Fruit fly (Drosophila melanogaster): ENCODE results near the gene CG6885.

Gene CG6885

DNA sequence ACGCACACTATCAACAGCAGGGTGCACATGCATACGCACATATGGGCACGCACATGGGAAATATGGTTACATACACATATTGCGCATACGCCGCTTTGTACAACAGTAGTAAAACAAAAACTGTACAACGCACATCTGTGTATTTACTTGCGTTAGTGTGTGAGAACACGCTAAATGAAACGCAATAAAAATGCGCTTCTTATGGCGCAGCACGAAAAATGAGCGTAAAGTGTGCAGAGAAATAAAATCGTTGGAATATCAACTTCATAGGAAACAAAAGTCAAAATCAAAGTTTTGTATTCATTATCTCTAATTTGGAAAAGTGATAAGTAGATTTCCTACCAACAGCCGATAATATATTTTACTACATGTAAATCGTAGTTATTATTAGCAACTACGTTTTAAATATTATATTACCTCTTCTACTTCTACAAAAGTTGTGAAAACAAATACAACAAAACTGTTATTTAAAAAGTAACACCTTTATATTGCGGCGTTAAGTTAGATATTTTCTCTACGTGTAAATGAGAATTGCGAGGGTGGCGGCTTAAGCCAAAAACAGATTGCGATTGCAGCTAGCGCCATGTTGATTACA is 12.1 kb downstream of the CG6885 start (continued):
- TF ChIP-seq B-H1 (GFP tag; IDR thresholded peaks at IDR 0.05) (peak; percentile 53; the same call in 2 of the 3 replicates), CG12299 (tag; optimal IDR thresholded peaks at IDR 0.05) (no peak), Dfd (GFP tag; optimal IDR thresholded peaks at IDR 0.05) (no peak), E2f2 (GFP tag; IDR thresholded peaks at IDR 0.05) (peak; percentile 25; the same call in 1 of the 2 replicates), ab (GFP tag; optimal IDR thresholded peaks at IDR 0.05) (no peak), slou (GFP tag; optimal IDR thresholded peaks at IDR 0.05) (no peak), CG4424 (GFP tag; optimal IDR thresholded peaks at IDR 0.05) (peak; percentile 53), bcd (GFP tag; optimal IDR thresholded peaks at IDR 0.05) (peak; percentile 57), ewg (GFP tag; optimal IDR thresholded peaks at IDR 0.05) (peak; percentile 66), Oaz (GFP tag; IDR thresholded peaks at IDR 0.05) (0 out of 2 replicates have a peak, but pooled peaks have one; percentile 37), D19B (GFP tag; optimal IDR thresholded peaks at IDR 0.05) (no peak), CG7963 (GFP tag; IDR thresholded peaks at IDR 0.05; ENCODE audit: partially characterized antibody) (no peak), dm (GFP tag; optimal IDR thresholded peaks at IDR 0.05) (no peak), CG6683 (GFP tag; optimal IDR thresholded peaks at IDR 0.05) (peak; percentile 7), CG1832 (GFP tag; optimal IDR thresholded peaks at IDR 0.05) (no peak), CG14667 (GFP tag; IDR thresholded peaks at IDR 0.05) (no peak; the same call in 1 of the 2 replicates), Dek (tag; optimal IDR thresholded peaks at IDR 0.05) (peak; percentile 5), CG33213 (GFP tag; optimal IDR thresholded peaks at IDR 0.05) (no peak), CG34422 (GFP tag; IDR thresholded peaks at IDR 0.05) (0 out of 3 replicates have a peak, but pooled peaks have one; percentile 30), so (GFP tag; IDR thresholded peaks at IDR 0.05) (no peak; the same call in 2 of the 3 replicates), Lpt (GFP tag; optimal IDR thresholded peaks at IDR 0.05) (no peak), ken (GFP tag; IDR thresholded peaks at IDR 0.05) (no peak), CG1602 (GFP tag; optimal IDR thresholded peaks at IDR 0.05) (peak; percentile 36), CG11247 (GFP tag; IDR thresholded peaks at IDR 0.05) (no peak), gsb-n (tag; optimal IDR thresholded peaks at IDR 0.05) (peak; percentile 9), fd96Cb (tag; optimal IDR thresholded peaks at IDR 0.05) (peak; percentile 73), kni (GFP tag; optimal IDR thresholded peaks at IDR 0.05) (no peak), Doc3 (GFP tag; IDR thresholded peaks at IDR 0.05; ENCODE audit: partially characterized antibody) (no peak), Sry-δ (GFP tag; optimal IDR thresholded peaks at IDR 0.05) (no peak), tap (tag; optimal IDR thresholded peaks at IDR 0.05) (peak; percentile 60), E2f1 (GFP tag; IDR thresholded peaks at IDR 0.05) (peak; percentile 16; the same call in 1 of the 2 replicates), az2 (GFP tag; optimal IDR thresholded peaks at IDR 0.05) (peak; percentile 51), ftz-f1 (GFP tag; optimal IDR thresholded peaks at IDR 0.05) (no peak), CG10654 (GFP tag; optimal IDR thresholded peaks at IDR 0.05) (peak; percentile 24), CG4730 (GFP tag; IDR thresholded peaks at IDR 0.05) (no peak), crp (GFP tag; optimal IDR thresholded peaks at IDR 0.05) (peak in 1 of 2 experiments; percentile 1), sd (tag; optimal IDR thresholded peaks at IDR 0.05) (no peak), Atf-2 (GFP tag; optimal IDR thresholded peaks at IDR 0.05) (no peak), vnd (GFP tag; IDR thresholded peaks at IDR 0.05; ENCODE audit: partially characterized antibody) (no peak), ham (GFP tag; IDR thresholded peaks at IDR 0.05) (no peak), CG17186 (GFP tag; optimal IDR thresholded peaks at IDR 0.05) (peak; percentile 15), MESR4 (GFP tag; optimal IDR thresholded peaks at IDR 0.05) (no peak), psq (GFP tag; optimal IDR thresholded peaks at IDR 0.05) (no peak), Ravus (GFP tag; IDR thresholded peaks at IDR 0.05) (no peak; the same call in 1 of the 2 replicates), slbo (GFP tag; IDR thresholded peaks at IDR 0.05) (no peak), CG6175 (GFP tag; IDR thresholded peaks at IDR 0.05) (no peak), CG11695 (GFP tag; IDR thresholded peaks at IDR 0.05) (peak; percentile 67), CG6813 (GFP tag; optimal IDR thresholded peaks at IDR 0.05) (no peak), CG15479 (GFP tag; optimal IDR thresholded peaks at IDR 0.05) (no peak), Oli (tag; optimal IDR thresholded peaks at IDR 0.05) (peak; percentile 69)

Data from whole organism, embryonic.